Fruit fly (Drosophila melanogaster): Measurements from ENCODE around the gene CG17111.

DNA sequence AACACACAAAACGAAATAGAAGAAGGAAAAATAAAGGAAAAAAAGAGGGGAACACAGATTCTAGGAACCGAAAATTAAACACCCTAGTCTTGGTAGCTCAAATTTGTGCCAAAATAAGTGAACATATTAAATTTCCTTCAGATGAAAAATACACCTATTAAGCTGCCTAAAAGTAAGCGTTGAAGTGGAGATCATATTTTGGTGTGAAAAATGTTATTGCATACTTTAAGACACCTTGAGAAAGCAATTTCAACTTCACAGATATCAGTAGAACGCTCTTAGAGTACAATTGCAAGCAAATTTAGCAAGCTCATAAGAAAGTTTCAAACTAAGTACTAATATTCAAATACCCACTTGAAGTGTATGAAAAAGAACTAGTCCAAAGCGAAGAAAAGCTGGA is 43.7 kb upstream of the CG17111 start:
- no peak for TF ChIP-seq Clk (GFP tag; optimal IDR thresholded peaks at IDR 0.05)
- TF ChIP-seq CG12768 (GFP tag; optimal IDR thresholded peaks at IDR 0.05) = no peak
- TF ChIP-seq pad (GFP tag; optimal IDR thresholded peaks at IDR 0.05) = no peak
- TF ChIP-seq CG11617 (GFP tag; optimal IDR thresholded peaks at IDR 0.05) = no peak

Measured in whole organism, adult.